Worm (Caenorhabditis elegans) whole organism, L4 larva: ENCODE results near the gene R10E8.1.

Source experiments
- R02D3.7 ChIP-seq: fragments of 150-350 bp; sonication (generic microtip); optimal IDR thresholded peaks from 3 replicates; lab custom pipeline; 2014; ENCODE audit warnings: missing biosample characterization, missing genetic modification characterization
- Y105C5A.15 ChIP-seq: fragments of 200-800 bp; sonication (Bioruptor generic); IDR thresholded peaks from 2 replicates; pipeline ENCODE4 v1.3.6; 2022; ENCODE audit warnings: missing genetic modification characterization, missing compliant biosample characterization
- Y5F2A.4 ChIP-seq: fragments of 200-800 bp; sonication (Bioruptor generic); optimal IDR thresholded peaks from 2 replicates; lab custom pipeline; 2018; ENCODE audit warnings: mild to moderate bottlenecking, missing genetic modification characterization, missing compliant biosample characterization
- arid-1 ChIP-seq: fragments of 200-800 bp; sonication (Bioruptor generic); conservative IDR thresholded peaks from 2 replicates; pipeline ENCODE4 v1.3.6; 2022; ENCODE audit warnings: missing genetic modification reagents, missing genetic modification characterization, missing compliant biosample characterization
- ceh-32 ChIP-seq: sonication (generic microtip); optimal IDR thresholded peaks from 2 replicates; lab custom pipeline; 2016; ENCODE audit warnings: mild to moderate bottlenecking, missing genetic modification characterization, missing compliant biosample characterization; ENCODE audit not compliant: poor library complexity
- ctbp-1 ChIP-seq: fragments of 200-800 bp; sonication (Bioruptor generic); IDR thresholded peaks from 2 replicates; pipeline ENCODE4 v1.3.6; 2022; ENCODE audit warnings: missing genetic modification reagents, missing genetic modification characterization, missing compliant biosample characterization
- dve-1 ChIP-seq: sonication (generic microtip); optimal IDR thresholded peaks from 2 replicates; lab custom pipeline; 2017; ENCODE audit warnings: antibody characterized with exemption, mild to moderate bottlenecking, missing genetic modification characterization, missing compliant biosample characterization; ENCODE audit not compliant: insufficient read depth
- egl-27 ChIP-seq: sonication (generic microtip); optimal IDR thresholded peaks from 3 replicates; lab custom pipeline; 2017; ENCODE audit warnings: missing biosample characterization, missing genetic modification reagents, missing genetic modification characterization
- lir-3 ChIP-seq: sonication (generic microtip); optimal IDR thresholded peaks from 2 replicates; lab custom pipeline; 2016; ENCODE audit warnings: mild to moderate bottlenecking, missing genetic modification characterization, missing compliant biosample characterization
- lsy-2 ChIP-seq, 2 experiments: fragments of 150-350 bp in 1 of 2; sonication (generic microtip) in 1 of 2; optimal IDR thresholded peaks; 2 replicates each; lab custom pipeline; 2014 to 2017; ENCODE audit warnings: missing biosample characterization in 2 of 2, missing genetic modification characterization in 2 of 2
- madf-5 ChIP-seq, 2 experiments: fragments of 200-800 bp; sonication (Bioruptor generic); IDR thresholded peaks; 2 replicates each; pipeline ENCODE4 v1.3.6; 2022; ENCODE audit warnings: missing compliant biosample characterization in 2 of 2, missing genetic modification characterization in 2 of 2
- mdl-1 ChIP-seq, 2 experiments: fragments of 150-350 bp in 1 of 2; sonication (generic microtip) in 1 of 2; optimal IDR thresholded peaks; 2 replicates each; lab custom pipeline; 2014 to 2017; ENCODE audit warnings: missing biosample characterization in 2 of 2, missing genetic modification characterization in 2 of 2
- mdt-29 ChIP-seq: fragments of 200-800 bp; sonication (Bioruptor generic); IDR thresholded peaks from 2 replicates; pipeline ENCODE4 v1.3.6; 2022; ENCODE audit warnings: missing genetic modification reagents, missing genetic modification characterization, missing compliant biosample characterization
- nhr-111 ChIP-seq: fragments of 200-800 bp; sonication (Bioruptor generic); optimal IDR thresholded peaks from 2 replicates; lab custom pipeline; 2018; ENCODE audit warnings: mild to moderate bottlenecking, missing genetic modification characterization, missing compliant biosample characterization
- nhr-42 ChIP-seq: fragments of 200-800 bp; sonication (Bioruptor generic); IDR thresholded peaks from 2 replicates; pipeline ENCODE4 v1.3.6; 2022; ENCODE audit warnings: missing genetic modification characterization, missing compliant biosample characterization
- sdz-12 ChIP-seq: fragments of 200-800 bp; sonication (Bioruptor generic); optimal IDR thresholded peaks from 2 replicates; lab custom pipeline; 2018; ENCODE audit warnings: mild to moderate bottlenecking, missing genetic modification characterization, missing compliant biosample characterization
- set-16 ChIP-seq: fragments of 200-800 bp; sonication (Bioruptor generic); IDR thresholded peaks from 2 replicates; pipeline ENCODE4 v1.3.6; 2022; ENCODE audit warnings: missing genetic modification reagents, missing genetic modification characterization, missing compliant biosample characterization
- spr-3 ChIP-seq: fragments of 200-800 bp; sonication (Bioruptor generic); optimal IDR thresholded peaks from 2 replicates; lab custom pipeline; 2018; ENCODE audit warnings: mild to moderate bottlenecking, missing genetic modification characterization, missing compliant biosample characterization
- tag-97 ChIP-seq: fragments of 200-800 bp; sonication (Bioruptor generic); IDR thresholded peaks from 2 replicates; pipeline ENCODE4 v1.3.6; 2022; ENCODE audit warnings: missing genetic modification characterization, missing compliant biosample characterization
- zfp-3 ChIP-seq: fragments of 200-800 bp; sonication (Bioruptor generic); conservative IDR thresholded peaks from 2 replicates; pipeline ENCODE4 v1.3.6; 2022; ENCODE audit warnings: missing genetic modification reagents, missing genetic modification characterization, missing compliant biosample characterization

Gene R10E8.1

DNA sequence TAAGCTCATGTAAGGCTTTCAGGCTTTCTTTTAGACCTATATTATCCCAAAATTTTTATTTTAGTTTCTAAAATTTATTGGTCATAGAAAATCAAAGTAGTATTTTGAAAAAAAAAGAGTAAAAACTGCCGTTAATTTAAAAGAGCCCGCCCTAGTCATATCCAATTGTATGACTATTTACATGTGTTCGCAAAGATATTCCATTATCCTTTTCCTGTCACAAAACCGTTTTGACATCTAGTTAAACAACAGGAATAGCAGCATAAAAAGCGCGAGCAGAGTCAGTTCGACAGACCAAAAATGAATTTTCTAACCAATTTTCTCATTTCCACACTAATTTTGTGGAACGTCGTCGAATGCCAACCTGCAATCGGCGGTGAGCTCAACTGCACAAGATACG, 57.2 kb downstream of the R10E8.1 start, which contains the start of gene F16H6.3:
TSS of gene F16H6.3 (plus strand) at position 301 of the 400 bp plus-strand sequence.
- no peak for TF ChIP-seq tag-97 (GFP tag; lab: Robert Waterston, UW)
- no peak for TF ChIP-seq arid-1
- no peak for TF ChIP-seq lsy-2 (tag; optimal IDR thresholded peaks at IDR 0.05; lab: Kevin White, UChicago)
- no peak for TF ChIP-seq Y105C5A.15 (GFP tag; lab: Robert Waterston, UW)
- no peak for TF ChIP-seq ceh-32 (tag; lab: Kevin White, UChicago)
- no peak for TF ChIP-seq dve-1 (tag; lab: Kevin White, UChicago)
- no peak for TF ChIP-seq set-16 (GFP tag; lab: Robert Waterston, UW)
- no peak for TF ChIP-seq lir-3
- TF ChIP-seq nhr-42: no peak
- no peak for TF ChIP-seq sdz-12
- no peak for TF ChIP-seq ctbp-1 (GFP tag; lab: Robert Waterston, UW)
- TF ChIP-seq mdl-1 (tag; optimal IDR thresholded peaks at IDR 0.05; lab: Kevin White, UChicago): no peak
- TF ChIP-seq nhr-111: no peak
- TF ChIP-seq madf-5 (GFP tag; IDR thresholded peaks at IDR 0.05; lab: Robert Waterston, UW): no peak
- no peak for TF ChIP-seq egl-27 (tag; lab: Kevin White, UChicago)
- no peak for TF ChIP-seq zfp-3 (GFP tag; lab: Robert Waterston, UW)
- TF ChIP-seq mdt-29: no peak
- TF ChIP-seq spr-3 (GFP tag; lab: Kevin White, UChicago): no peak
- no peak for TF ChIP-seq Y5F2A.4 (GFP tag; lab: Kevin White, UChicago)
- TF ChIP-seq R02D3.7 (tag; lab: Kevin White, UChicago): no peak
